Worm (Caenorhabditis elegans) whole organism, mixed stage, embryonic: ENCODE measurements around the gene vamp-8.

Experiments used
- elt-1 ChIP-seq: sonication (generic microtip); optimal IDR thresholded peaks from 2 replicates; lab custom pipeline; 2017; ENCODE audit warnings: missing genetic modification characterization, mild to moderate bottlenecking, missing compliant biosample characterization, antibody characterized with exemption, moderate library complexity, borderline replicate concordance; ENCODE audit not compliant: insufficient read depth
- snpc-4 ChIP-seq: fragments of 150-350 bp; optimal IDR thresholded peaks from 2 replicates; lab custom pipeline; 2014; ENCODE audit warnings: missing biosample characterization, missing genetic modification characterization
- ztf-11 ChIP-seq: fragments of 150-350 bp; optimal IDR thresholded peaks from 2 replicates; lab custom pipeline; 2014; ENCODE audit warnings: missing biosample characterization, missing genetic modification characterization

DNA sequence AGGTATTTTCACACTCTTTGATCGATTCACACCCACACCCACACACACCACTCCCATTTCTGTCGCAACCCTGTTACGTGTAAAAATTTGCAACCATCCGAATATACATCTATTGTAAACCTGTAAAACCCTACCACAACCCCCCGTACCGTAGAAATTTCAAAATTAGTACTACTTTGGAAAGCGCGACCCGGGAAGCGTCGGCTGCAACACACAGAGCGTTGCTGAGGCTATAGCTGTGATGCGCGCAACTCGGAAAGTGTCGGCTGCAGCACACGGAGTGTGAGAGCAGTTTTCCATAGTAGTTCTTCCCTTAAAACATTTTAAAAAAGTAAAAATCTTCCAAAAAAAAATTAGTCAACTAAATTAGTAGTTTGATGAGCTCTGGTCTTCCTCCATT, 28.1 kb upstream of the vamp-8 start:
- no peak for TF ChIP-seq elt-1
- no peak for TF ChIP-seq snpc-4 (tag; lab: Kevin White, UChicago)
- no peak for TF ChIP-seq ztf-11 (tag; lab: Kevin White, UChicago)
